Worm (Caenorhabditis elegans) whole organism, L4 larva: Measurements from ENCODE around the gene tsp-11.

Experiments
- D1046.2 ChIP-seq: fragments of 200-800 bp; sonication (Bioruptor generic); IDR thresholded peaks from 2 replicates; pipeline ENCODE4 v1.3.6; 2022; ENCODE audit warnings: missing genetic modification characterization, missing compliant biosample characterization
- F26F4.8 ChIP-seq: fragments of 200-800 bp; sonication (Bioruptor generic); conservative IDR thresholded peaks from 2 replicates; pipeline ENCODE4 v1.3.6; 2022; ENCODE audit warnings: missing genetic modification characterization, missing compliant biosample characterization
- R02D3.7 ChIP-seq: fragments of 150-350 bp; sonication (generic microtip); optimal IDR thresholded peaks from 3 replicates; lab custom pipeline; 2014; ENCODE audit warnings: missing biosample characterization, missing genetic modification characterization
- T20F7.1 ChIP-seq: fragments of 200-800 bp; sonication (Bioruptor generic); optimal IDR thresholded peaks from 2 replicates; lab custom pipeline; 2018; ENCODE audit warnings: mild to moderate bottlenecking, missing genetic modification characterization, missing compliant biosample characterization
- Y48G9A.11 ChIP-seq: fragments of 200-800 bp; sonication (Bioruptor generic); IDR thresholded peaks from 2 replicates; pipeline ENCODE4 v1.3.6; 2022; ENCODE audit warnings: missing genetic modification reagents, missing genetic modification characterization, missing compliant biosample characterization
- ama-1 ChIP-seq: fragments of 150-350 bp; optimal IDR thresholded peaks from 2 replicates; lab custom pipeline; 2014; ENCODE audit warnings: inconsistent platforms, mixed read lengths
- ceh-44 ChIP-seq: fragments of 200-800 bp; sonication (Bioruptor generic); IDR thresholded peaks from 2 replicates; pipeline ENCODE4 v1.3.6; 2022; ENCODE audit warnings: missing genetic modification reagents, missing genetic modification characterization, missing compliant biosample characterization
- ceh-62 ChIP-seq: sonication (generic microtip); optimal IDR thresholded peaks from 2 replicates; lab custom pipeline; 2017; ENCODE audit warnings: missing biosample characterization, missing genetic modification characterization
- ceh-82 ChIP-seq: sonication (generic microtip); optimal IDR thresholded peaks from 2 replicates; lab custom pipeline; 2017; ENCODE audit warnings: missing biosample characterization, missing genetic modification characterization
- daf-12 ChIP-seq: fragments of 150-350 bp; optimal IDR thresholded peaks from 2 replicates; lab custom pipeline; 2014; ENCODE audit warnings: missing biosample characterization, missing genetic modification reagents, missing genetic modification characterization
- daf-16 ChIP-seq, 3 experiments: sonication (generic microtip); optimal IDR thresholded peaks; 2 replicates each; lab custom pipeline; 2016 to 2017; ENCODE audit warnings: missing genetic modification characterization in 3 of 3, missing genetic modification reagents in 3 of 3, mild to moderate bottlenecking in 2 of 3, missing compliant biosample characterization in 2 of 3, missing biosample characterization in 1 of 3, moderate library complexity in 1 of 3
- egl-43 ChIP-seq: fragments of 200-800 bp; sonication (Bioruptor generic); IDR thresholded peaks from 2 replicates; pipeline ENCODE4 v1.3.6; 2022; ENCODE audit warnings: missing genetic modification reagents, missing genetic modification characterization, missing compliant biosample characterization
- gei-8 ChIP-seq: fragments of 200-800 bp; sonication (Bioruptor generic); optimal IDR thresholded peaks from 2 replicates; lab custom pipeline; 2018; ENCODE audit warnings: mild to moderate bottlenecking, missing genetic modification characterization, missing compliant biosample characterization
- lim-7 ChIP-seq: fragments of 200-800 bp; sonication (Bioruptor generic); IDR thresholded peaks from 2 replicates; pipeline ENCODE4 v1.3.6; 2022; ENCODE audit warnings: missing genetic modification characterization, missing compliant biosample characterization
- lin-1 ChIP-seq: fragments of 200-800 bp; sonication (Bioruptor generic); IDR thresholded peaks from 2 replicates; pipeline ENCODE4 v1.3.6; 2022; ENCODE audit warnings: missing genetic modification reagents, missing genetic modification characterization, missing compliant biosample characterization
- lin-38 ChIP-seq: fragments of 200-800 bp; sonication (Bioruptor generic); IDR thresholded peaks from 2 replicates; pipeline ENCODE4 v1.3.6; 2022; ENCODE audit warnings: missing genetic modification reagents, missing genetic modification characterization, missing compliant biosample characterization
- lsy-2 ChIP-seq, 2 experiments: fragments of 150-350 bp in 1 of 2; sonication (generic microtip) in 1 of 2; optimal IDR thresholded peaks; 2 replicates each; lab custom pipeline; 2014 to 2017; ENCODE audit warnings: missing biosample characterization in 2 of 2, missing genetic modification characterization in 2 of 2
- madf-5 ChIP-seq, 2 experiments: fragments of 200-800 bp; sonication (Bioruptor generic); IDR thresholded peaks; 2 replicates each; pipeline ENCODE4 v1.3.6; 2022; ENCODE audit warnings: missing compliant biosample characterization in 2 of 2, missing genetic modification characterization in 2 of 2
- mdl-1 ChIP-seq, 2 experiments: fragments of 150-350 bp in 1 of 2; sonication (generic microtip) in 1 of 2; optimal IDR thresholded peaks; 2 replicates each; lab custom pipeline; 2014 to 2017; ENCODE audit warnings: missing biosample characterization in 2 of 2, missing genetic modification characterization in 2 of 2
- mep-1 ChIP-seq: fragments of 150-350 bp; sonication (generic microtip); optimal IDR thresholded peaks from 3 replicates; lab custom pipeline; 2014; ENCODE audit warnings: missing biosample characterization, missing genetic modification characterization
- mes-2 ChIP-seq: sonication (generic microtip); optimal IDR thresholded peaks from 2 replicates; lab custom pipeline; 2016; ENCODE audit warnings: missing genotype, mild to moderate bottlenecking, missing genetic modification characterization, missing compliant biosample characterization; ENCODE audit not compliant: poor library complexity, severe bottlenecking
- nhr-111 ChIP-seq: fragments of 200-800 bp; sonication (Bioruptor generic); optimal IDR thresholded peaks from 2 replicates; lab custom pipeline; 2018; ENCODE audit warnings: mild to moderate bottlenecking, missing genetic modification characterization, missing compliant biosample characterization
- nhr-237 ChIP-seq: sonication (generic microtip); optimal IDR thresholded peaks from 2 replicates; lab custom pipeline; 2017; ENCODE audit warnings: missing biosample characterization, missing genetic modification characterization
- nhr-42 ChIP-seq: fragments of 200-800 bp; sonication (Bioruptor generic); IDR thresholded peaks from 2 replicates; pipeline ENCODE4 v1.3.6; 2022; ENCODE audit warnings: missing genetic modification characterization, missing compliant biosample characterization
- nhr-76 ChIP-seq: fragments of 150-350 bp; optimal IDR thresholded peaks from 2 replicates; lab custom pipeline; 2014; ENCODE audit warnings: missing biosample characterization, missing genetic modification characterization
- php-3 ChIP-seq: fragments of 200-800 bp; sonication (Bioruptor generic); IDR thresholded peaks from 2 replicates; pipeline ENCODE4 v1.3.6; 2022; ENCODE audit warnings: missing genetic modification reagents, missing genetic modification characterization, missing compliant biosample characterization
- set-16 ChIP-seq: fragments of 200-800 bp; sonication (Bioruptor generic); IDR thresholded peaks from 2 replicates; pipeline ENCODE4 v1.3.6; 2022; ENCODE audit warnings: missing genetic modification reagents, missing genetic modification characterization, missing compliant biosample characterization
- snpc-1.2 ChIP-seq: fragments of 200-800 bp; sonication (Bioruptor generic); IDR thresholded peaks from 2 replicates; pipeline ENCODE4 v1.3.6; 2022; ENCODE audit warnings: missing genetic modification reagents, missing genetic modification characterization, missing compliant biosample characterization
- spr-3 ChIP-seq: fragments of 200-800 bp; sonication (Bioruptor generic); optimal IDR thresholded peaks from 2 replicates; lab custom pipeline; 2018; ENCODE audit warnings: mild to moderate bottlenecking, missing genetic modification characterization, missing compliant biosample characterization
- unc-39 ChIP-seq: sonication (generic microtip); optimal IDR thresholded peaks from 2 replicates; lab custom pipeline; 2017; ENCODE audit warnings: missing biosample characterization, missing genetic modification characterization
- unc-62 ChIP-seq, 3 experiments: fragments of 150-350 bp in 1 of 3; sonication (generic microtip); optimal IDR thresholded peaks in 2 of 3; peaks in 1 of 3; 1 replicate in 1 of 3; 2 replicates in 2 of 3; lab custom pipeline; 2014 to 2017; ENCODE audit warnings: missing biosample characterization in 3 of 3, missing genetic modification characterization in 3 of 3, missing genetic modification reagents in 3 of 3, missing genotype in 1 of 3
- vab-7 ChIP-seq: fragments of 200-800 bp; sonication (Bioruptor generic); IDR thresholded peaks from 2 replicates; pipeline ENCODE4 v1.3.6; 2022; ENCODE audit warnings: missing genetic modification reagents, missing genetic modification characterization, missing compliant biosample characterization

Gene tsp-11

DNA sequence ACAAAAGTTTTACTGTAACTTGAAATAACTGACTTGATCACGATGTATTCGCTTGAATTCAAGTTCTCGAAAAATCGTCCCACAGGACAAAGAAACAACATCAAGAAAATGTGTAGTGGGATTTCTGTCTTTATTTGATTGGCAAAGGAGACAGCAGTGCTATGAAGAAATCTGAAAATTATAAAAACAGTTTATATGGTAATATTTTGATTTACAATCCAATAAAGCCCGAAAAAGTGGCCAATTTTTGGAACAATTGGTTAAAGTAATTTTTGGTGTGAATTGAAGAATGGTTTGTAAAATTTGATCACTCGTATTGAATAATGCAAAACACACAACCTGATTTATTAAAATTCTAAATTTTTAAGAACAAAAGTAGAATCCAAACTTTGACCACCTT lies 17.9 kb downstream of the tsp-11 start, which contains the start of gene Y81B9A.4:
Y81B9A.4 (minus strand) TSS at position 101 of the 400 bp plus-strand sequence.
- no peak for TF ChIP-seq daf-16 (GFP tag; optimal IDR thresholded peaks at IDR 0.05; lab: Kevin White, UChicago)
- no peak for TF ChIP-seq daf-16 (tag; optimal IDR thresholded peaks at IDR 0.05; lab: Kevin White, UChicago)
- TF ChIP-seq D1046.2 (GFP tag; lab: Robert Waterston, UW), result no peak
- no peak for TF ChIP-seq gei-8 (GFP tag; lab: Kevin White, UChicago)
- no peak for TF ChIP-seq snpc-1.2 (GFP tag; lab: Robert Waterston, UW)
- no peak for TF ChIP-seq ama-1
- TF ChIP-seq spr-3 (GFP tag; lab: Kevin White, UChicago), result no peak
- no peak for TF ChIP-seq egl-43 (GFP tag; lab: Robert Waterston, UW)
- no peak for TF ChIP-seq mdl-1 (tag; optimal IDR thresholded peaks at IDR 0.05; lab: Kevin White, UChicago)
- TF ChIP-seq lsy-2 (tag; optimal IDR thresholded peaks at IDR 0.05; lab: Kevin White, UChicago), result no peak
- TF ChIP-seq unc-62 (GFP tag; optimal IDR thresholded peaks at IDR 0.05 in 1 of 2; lab: Kevin White, UChicago), result no peak
- no peak for TF ChIP-seq unc-62 (tag; optimal IDR thresholded peaks at IDR 0.05; lab: Kevin White, UChicago)

DNA sequence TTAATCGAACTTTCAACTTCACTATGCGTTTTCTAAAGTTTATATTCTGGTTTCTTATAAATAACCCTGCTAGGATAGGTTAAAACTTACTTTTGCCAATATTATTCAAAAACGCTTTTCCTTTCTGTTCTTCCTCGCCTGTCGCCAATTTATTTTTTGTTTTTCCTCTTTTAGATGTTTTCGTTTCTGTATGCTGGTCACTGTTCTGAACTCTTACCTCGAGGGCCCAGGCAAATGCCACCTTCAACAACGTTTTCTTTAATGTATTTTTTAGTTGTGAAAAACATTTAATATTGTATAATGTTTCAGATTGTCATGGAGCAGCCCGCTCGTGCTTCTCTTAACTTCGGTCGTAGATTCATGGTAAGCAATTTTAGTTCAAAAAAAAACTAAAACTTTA lies 19.2 kb downstream of the tsp-11 start, which contains the start of gene Y81B9A.3:
Y81B9A.3 (plus strand) TSS at position 301 of the 400 bp plus-strand sequence.
- TF ChIP-seq ama-1, result no peak
- TF ChIP-seq mes-2, result no peak
- TF ChIP-seq mdl-1 (tag; optimal IDR thresholded peaks at IDR 0.05; lab: Kevin White, UChicago), result no peak
- TF ChIP-seq F26F4.8, result no peak
- no peak for TF ChIP-seq set-16 (GFP tag; lab: Robert Waterston, UW)
- no peak for TF ChIP-seq lsy-2 (tag; optimal IDR thresholded peaks at IDR 0.05; lab: Kevin White, UChicago)
- no peak for TF ChIP-seq lin-1 (GFP tag; lab: Robert Waterston, UW)
- no peak for TF ChIP-seq mep-1 (tag; lab: Kevin White, UChicago)
- TF ChIP-seq madf-5 (GFP tag; IDR thresholded peaks at IDR 0.05; lab: Robert Waterston, UW), result no peak
- no peak for TF ChIP-seq vab-7 (GFP tag; lab: Robert Waterston, UW)
- no peak for TF ChIP-seq gei-8 (GFP tag; lab: Kevin White, UChicago)
- TF ChIP-seq R02D3.7 (tag; lab: Kevin White, UChicago), result no peak
- no peak for TF ChIP-seq lin-38 (GFP tag; lab: Robert Waterston, UW)

- TF ChIP-seq unc-39 (tag; lab: Kevin White, UChicago), result no peak
- TF ChIP-seq nhr-237 (tag; lab: Kevin White, UChicago), result no peak
- TF ChIP-seq D1046.2 (GFP tag; lab: Robert Waterston, UW), result no peak
- no peak for TF ChIP-seq nhr-111
- TF ChIP-seq php-3 (GFP tag; lab: Robert Waterston, UW), result no peak
- no peak for TF ChIP-seq T20F7.1 (GFP tag; lab: Kevin White, UChicago)
- no peak for TF ChIP-seq lin-38 (GFP tag; lab: Robert Waterston, UW)
- TF ChIP-seq ama-1, result no peak
- TF ChIP-seq, all 104 proteins: peak for 0
These were observed 20.9 kb downstream of the tsp-11 start, which contains the start of gene Y81B9A.2 for ce11 chrX:9183836-9184235. Gene Y81B9A.2, plus strand, starts transcription at chrX:9184136.

DNA sequence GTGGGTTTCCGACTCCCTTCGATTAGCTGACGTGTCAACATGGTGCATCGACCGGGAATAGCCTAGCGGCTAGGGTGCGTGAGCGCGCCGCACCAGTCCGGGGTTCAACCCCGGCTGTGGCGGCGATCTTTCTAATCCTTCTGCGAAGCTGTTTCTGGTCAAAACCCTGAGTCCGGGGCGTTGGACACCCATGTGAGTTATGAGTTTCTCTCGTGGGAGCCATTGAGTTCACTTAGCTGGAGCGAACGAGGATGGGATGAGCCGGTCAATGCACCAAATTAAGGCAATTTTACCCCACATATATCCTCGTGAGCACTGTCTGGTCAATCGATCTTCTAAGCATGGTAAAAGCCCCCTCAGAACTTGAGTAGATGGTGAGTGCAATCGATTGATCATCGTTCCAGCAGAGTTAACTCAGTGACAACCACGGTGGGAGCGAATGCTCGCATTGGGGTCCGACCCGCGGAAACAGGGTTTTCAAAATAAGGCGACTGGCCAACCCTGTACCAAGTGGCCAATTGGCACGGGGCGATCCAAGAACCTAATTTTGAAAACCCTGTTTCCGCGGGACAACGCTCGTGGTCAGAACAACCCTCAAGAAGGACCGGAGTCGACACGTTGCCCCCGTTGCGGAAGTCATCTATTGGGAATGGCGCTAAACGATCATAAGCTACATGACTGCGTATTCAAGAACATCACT lies 29.0 kb downstream of the tsp-11 start, which contains the start of gene Y81B9A.1:
Y81B9A.1 (plus strand) TSS at position 650 of the 700 bp plus-strand sequence.
- TF ChIP-seq daf-12 (tag; lab: Kevin White, UChicago) (no peak), ceh-62 (no peak), Y48G9A.11 (GFP tag; lab: Robert Waterston, UW) (0 out of 2 replicates have a peak, but pooled peaks have one; percentile 12), ceh-44 (GFP tag; lab: Robert Waterston, UW) (peak; percentile 76), nhr-42 (no peak), T20F7.1 (GFP tag; lab: Kevin White, UChicago) (no peak), nhr-76 (no peak), gei-8 (GFP tag; lab: Kevin White, UChicago) (no peak), set-16 (GFP tag; lab: Robert Waterston, UW) (peak; percentile 84), lim-7 (GFP tag; lab: Robert Waterston, UW) (0 out of 2 replicates have a peak, but pooled peaks have one; percentile 15), snpc-1.2 (GFP tag; lab: Robert Waterston, UW) (peak; percentile 43; the same call in 1 of the 2 replicates), ceh-82 (tag; lab: Kevin White, UChicago) (no peak)
